Worm (Caenorhabditis elegans) whole organism, L4 larva: ENCODE data around the gene glr-4.

Experiments
- F26F4.8 ChIP-seq: fragments of 200-800 bp; sonication (Bioruptor generic); conservative IDR thresholded peaks from 2 replicates; pipeline ENCODE4 v1.3.6; 2022; ENCODE audit warnings: missing genetic modification characterization, missing compliant biosample characterization
- F37D6.2 ChIP-seq: sonication (generic microtip); optimal IDR thresholded peaks from 2 replicates; lab custom pipeline; 2016; ENCODE audit warnings: mild to moderate bottlenecking, missing genetic modification characterization, missing compliant biosample characterization
- F49E8.2 ChIP-seq: sonication (generic microtip); optimal IDR thresholded peaks from 2 replicates; lab custom pipeline; 2016; ENCODE audit warnings: missing compliant biosample characterization, mild to moderate bottlenecking, missing genetic modification characterization, borderline replicate concordance
- R02D3.7 ChIP-seq: fragments of 150-350 bp; sonication (generic microtip); optimal IDR thresholded peaks from 3 replicates; lab custom pipeline; 2014; ENCODE audit warnings: missing biosample characterization, missing genetic modification characterization
- T20F7.1 ChIP-seq: fragments of 200-800 bp; sonication (Bioruptor generic); optimal IDR thresholded peaks from 2 replicates; lab custom pipeline; 2018; ENCODE audit warnings: mild to moderate bottlenecking, missing genetic modification characterization, missing compliant biosample characterization
- Y105C5A.15 ChIP-seq: fragments of 200-800 bp; sonication (Bioruptor generic); IDR thresholded peaks from 2 replicates; pipeline ENCODE4 v1.3.6; 2022; ENCODE audit warnings: missing genetic modification characterization, missing compliant biosample characterization
- Y5F2A.4 ChIP-seq: fragments of 200-800 bp; sonication (Bioruptor generic); optimal IDR thresholded peaks from 2 replicates; lab custom pipeline; 2018; ENCODE audit warnings: mild to moderate bottlenecking, missing genetic modification characterization, missing compliant biosample characterization
- ZK546.5 ChIP-seq, 2 experiments: sonication (generic microtip); optimal IDR thresholded peaks; 2 replicates each; lab custom pipeline; 2017; ENCODE audit warnings: missing biosample characterization in 2 of 2, missing genetic modification characterization in 2 of 2
- aha-1 ChIP-seq: fragments of 150-350 bp; peaks from one replicate; lab custom pipeline; 2014; ENCODE audit warnings: missing biosample characterization, missing genetic modification characterization
- ceh-28 ChIP-seq: fragments of 150-350 bp; optimal IDR thresholded peaks from 2 replicates; lab custom pipeline; 2014; ENCODE audit warnings: missing biosample characterization, missing genetic modification reagents, missing genetic modification characterization
- ceh-82 ChIP-seq: sonication (generic microtip); optimal IDR thresholded peaks from 2 replicates; lab custom pipeline; 2017; ENCODE audit warnings: missing biosample characterization, missing genetic modification characterization
- ces-1 ChIP-seq: fragments of 150-350 bp; sonication (generic microtip); optimal IDR thresholded peaks from 4 replicates; lab custom pipeline; 2014; ENCODE audit warnings: missing biosample characterization, missing genetic modification reagents, missing genetic modification characterization
- dmd-6 ChIP-seq: fragments of 200-800 bp; sonication (Bioruptor generic); IDR thresholded peaks from 2 replicates; pipeline ENCODE4 v1.3.6; 2022; ENCODE audit warnings: missing genetic modification reagents, missing genetic modification characterization, missing compliant biosample characterization
- dpl-1 ChIP-seq: fragments of 150-350 bp; optimal IDR thresholded peaks from 2 replicates; lab custom pipeline; 2014; ENCODE audit warnings: missing biosample characterization, missing genetic modification reagents, missing genetic modification characterization
- dve-1 ChIP-seq: sonication (generic microtip); optimal IDR thresholded peaks from 2 replicates; lab custom pipeline; 2017; ENCODE audit warnings: antibody characterized with exemption, mild to moderate bottlenecking, missing genetic modification characterization, missing compliant biosample characterization; ENCODE audit not compliant: insufficient read depth
- egl-27 ChIP-seq: sonication (generic microtip); optimal IDR thresholded peaks from 3 replicates; lab custom pipeline; 2017; ENCODE audit warnings: missing biosample characterization, missing genetic modification reagents, missing genetic modification characterization
- egl-43 ChIP-seq: fragments of 200-800 bp; sonication (Bioruptor generic); IDR thresholded peaks from 2 replicates; pipeline ENCODE4 v1.3.6; 2022; ENCODE audit warnings: missing genetic modification reagents, missing genetic modification characterization, missing compliant biosample characterization
- fkh-10 ChIP-seq: fragments of 150-350 bp; optimal IDR thresholded peaks from 2 replicates; lab custom pipeline; 2014; ENCODE audit warnings: missing biosample characterization, missing genetic modification reagents, missing genetic modification characterization
- hif-1 ChIP-seq, 2 experiments: sonication (generic microtip); optimal IDR thresholded peaks; 2 replicates each; lab custom pipeline; 2016 to 2017; ENCODE audit warnings: missing compliant biosample characterization in 2 of 2, missing genetic modification characterization in 2 of 2, missing genetic modification reagents in 2 of 2, missing genotype in 2 of 2, mild to moderate bottlenecking in 1 of 2
- hlh-11 ChIP-seq: fragments of 200-800 bp; sonication (Bioruptor generic); optimal IDR thresholded peaks from 2 replicates; lab custom pipeline; 2018; ENCODE audit warnings: mild to moderate bottlenecking, missing genetic modification characterization, missing compliant biosample characterization
- hlh-30 ChIP-seq: sonication (generic microtip); optimal IDR thresholded peaks from 2 replicates; lab custom pipeline; 2017; ENCODE audit warnings: antibody characterized with exemption, mild to moderate bottlenecking, missing genetic modification characterization, missing compliant biosample characterization; ENCODE audit not compliant: insufficient read depth
- lim-7 ChIP-seq: fragments of 200-800 bp; sonication (Bioruptor generic); IDR thresholded peaks from 2 replicates; pipeline ENCODE4 v1.3.6; 2022; ENCODE audit warnings: missing genetic modification characterization, missing compliant biosample characterization
- lin-1 ChIP-seq: fragments of 200-800 bp; sonication (Bioruptor generic); IDR thresholded peaks from 2 replicates; pipeline ENCODE4 v1.3.6; 2022; ENCODE audit warnings: missing genetic modification reagents, missing genetic modification characterization, missing compliant biosample characterization
- lin-29 ChIP-seq: fragments of 200-800 bp; sonication (Bioruptor generic); IDR thresholded peaks from 2 replicates; pipeline ENCODE4 v1.3.6; 2022; ENCODE audit warnings: missing genetic modification reagents, missing genetic modification characterization, missing compliant biosample characterization
- lin-38 ChIP-seq: fragments of 200-800 bp; sonication (Bioruptor generic); IDR thresholded peaks from 2 replicates; pipeline ENCODE4 v1.3.6; 2022; ENCODE audit warnings: missing genetic modification reagents, missing genetic modification characterization, missing compliant biosample characterization
- lir-3 ChIP-seq: sonication (generic microtip); optimal IDR thresholded peaks from 2 replicates; lab custom pipeline; 2016; ENCODE audit warnings: mild to moderate bottlenecking, missing genetic modification characterization, missing compliant biosample characterization
- lsy-2 ChIP-seq, 2 experiments: fragments of 150-350 bp in 1 of 2; sonication (generic microtip) in 1 of 2; optimal IDR thresholded peaks; 2 replicates each; lab custom pipeline; 2014 to 2017; ENCODE audit warnings: missing biosample characterization in 2 of 2, missing genetic modification characterization in 2 of 2
- madf-5 ChIP-seq, 2 experiments: fragments of 200-800 bp; sonication (Bioruptor generic); IDR thresholded peaks; 2 replicates each; pipeline ENCODE4 v1.3.6; 2022; ENCODE audit warnings: missing compliant biosample characterization in 2 of 2, missing genetic modification characterization in 2 of 2
- mes-2 ChIP-seq: sonication (generic microtip); optimal IDR thresholded peaks from 2 replicates; lab custom pipeline; 2016; ENCODE audit warnings: missing genotype, mild to moderate bottlenecking, missing genetic modification characterization, missing compliant biosample characterization; ENCODE audit not compliant: poor library complexity, severe bottlenecking
- mxl-3 ChIP-seq: fragments of 200-800 bp; sonication (Bioruptor generic); optimal IDR thresholded peaks from 2 replicates; lab custom pipeline; 2018; ENCODE audit warnings: mild to moderate bottlenecking, missing genetic modification characterization, missing compliant biosample characterization
- nhr-11 ChIP-seq: fragments of 150-350 bp; optimal IDR thresholded peaks from 2 replicates; lab custom pipeline; 2014; ENCODE audit warnings: missing biosample characterization, missing genetic modification characterization
- nhr-28 ChIP-seq: fragments of 150-350 bp; optimal IDR thresholded peaks from 2 replicates; lab custom pipeline; 2014; ENCODE audit warnings: missing biosample characterization, missing genetic modification characterization
- nhr-48 ChIP-seq: sonication (generic microtip); optimal IDR thresholded peaks from 2 replicates; lab custom pipeline; 2016; ENCODE audit warnings: mild to moderate bottlenecking, missing genetic modification characterization, missing compliant biosample characterization
- nhr-6 ChIP-seq: fragments of 150-350 bp; optimal IDR thresholded peaks from 2 replicates; lab custom pipeline; 2014; ENCODE audit warnings: missing biosample characterization, missing genetic modification characterization
- nhr-76 ChIP-seq: fragments of 150-350 bp; optimal IDR thresholded peaks from 2 replicates; lab custom pipeline; 2014; ENCODE audit warnings: missing biosample characterization, missing genetic modification characterization
- nhr-77 ChIP-seq: fragments of 150-350 bp; optimal IDR thresholded peaks from 2 replicates; lab custom pipeline; 2014; ENCODE audit warnings: missing biosample characterization, missing genetic modification characterization
- pha-4 ChIP-seq, 2 experiments: fragments of 150-350 bp in 1 of 2; fragments of 200-800 bp in 1 of 2; sonication (Bioruptor generic) in 1 of 2; IDR thresholded peaks in 1 of 2; optimal IDR thresholded peaks in 1 of 2; 2 replicates each; pipeline versions ENCODE4 v1.3.6 to Lab custom; 2014 to 2022; ENCODE audit warnings: missing genetic modification characterization in 2 of 2, missing genetic modification reagents in 2 of 2, missing biosample characterization in 1 of 2, missing compliant biosample characterization in 1 of 2
- rbr-2 ChIP-seq: sonication (generic microtip); optimal IDR thresholded peaks from 2 replicates; lab custom pipeline; 2016; ENCODE audit warnings: missing genotype, missing genetic modification characterization, missing compliant biosample characterization
- snpc-1.2 ChIP-seq: fragments of 200-800 bp; sonication (Bioruptor generic); IDR thresholded peaks from 2 replicates; pipeline ENCODE4 v1.3.6; 2022; ENCODE audit warnings: missing genetic modification reagents, missing genetic modification characterization, missing compliant biosample characterization
- snpc-4 ChIP-seq: fragments of 150-350 bp; optimal IDR thresholded peaks from 2 replicates; lab custom pipeline; 2014; ENCODE audit warnings: missing biosample characterization, missing genetic modification characterization
- spr-1 ChIP-seq: sonication (generic microtip); optimal IDR thresholded peaks from 2 replicates; lab custom pipeline; 2016; ENCODE audit warnings: mild to moderate bottlenecking, missing genetic modification characterization, missing compliant biosample characterization
- spr-3 ChIP-seq: fragments of 200-800 bp; sonication (Bioruptor generic); optimal IDR thresholded peaks from 2 replicates; lab custom pipeline; 2018; ENCODE audit warnings: mild to moderate bottlenecking, missing genetic modification characterization, missing compliant biosample characterization
- unc-39 ChIP-seq: sonication (generic microtip); optimal IDR thresholded peaks from 2 replicates; lab custom pipeline; 2017; ENCODE audit warnings: missing biosample characterization, missing genetic modification characterization
- unc-62 ChIP-seq, 3 experiments: fragments of 150-350 bp in 1 of 3; sonication (generic microtip); optimal IDR thresholded peaks in 2 of 3; peaks in 1 of 3; 1 replicate in 1 of 3; 2 replicates in 2 of 3; lab custom pipeline; 2014 to 2017; ENCODE audit warnings: missing biosample characterization in 3 of 3, missing genetic modification characterization in 3 of 3, missing genetic modification reagents in 3 of 3, missing genotype in 1 of 3
- zip-2 ChIP-seq: fragments of 150-350 bp; optimal IDR thresholded peaks from 2 replicates; lab custom pipeline; 2014; ENCODE audit warnings: missing biosample characterization, missing genetic modification characterization

The glr-4 gene

DNA sequence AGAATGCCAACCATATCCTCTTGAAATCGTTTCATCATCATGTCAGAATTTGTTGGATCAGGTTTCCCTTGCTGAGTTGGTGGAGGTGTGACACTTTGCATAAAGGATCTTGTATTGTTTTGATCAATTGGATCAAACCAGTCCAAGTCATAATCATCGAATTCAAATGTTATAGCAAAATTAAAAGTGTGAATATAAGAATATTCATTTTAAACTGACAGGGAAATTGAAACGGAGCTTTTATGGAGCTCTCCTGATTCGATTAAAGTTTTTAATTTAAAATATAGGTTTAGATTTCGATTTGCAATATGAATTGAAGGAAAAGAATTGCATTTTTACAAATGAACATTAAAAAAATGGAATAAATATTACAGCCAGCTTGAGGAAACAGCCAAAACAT is 30.6 kb downstream of the glr-4 start, which contains the start of gene B0228.9:
Gene B0228.9 (minus strand): TSS at position 101 of the 400 bp plus-strand sequence.
- TF ChIP-seq snpc-1.2 (no peak), snpc-4 (tag; lab: Kevin White, UChicago) (no peak), mxl-3 (GFP tag; lab: Kevin White, UChicago) (no peak), mes-2 (tag; lab: Kevin White, UChicago) (no peak), dve-1 (tag; lab: Kevin White, UChicago) (no peak)
- TF ChIP-seq, all 104 proteins: peak for 0

DNA sequence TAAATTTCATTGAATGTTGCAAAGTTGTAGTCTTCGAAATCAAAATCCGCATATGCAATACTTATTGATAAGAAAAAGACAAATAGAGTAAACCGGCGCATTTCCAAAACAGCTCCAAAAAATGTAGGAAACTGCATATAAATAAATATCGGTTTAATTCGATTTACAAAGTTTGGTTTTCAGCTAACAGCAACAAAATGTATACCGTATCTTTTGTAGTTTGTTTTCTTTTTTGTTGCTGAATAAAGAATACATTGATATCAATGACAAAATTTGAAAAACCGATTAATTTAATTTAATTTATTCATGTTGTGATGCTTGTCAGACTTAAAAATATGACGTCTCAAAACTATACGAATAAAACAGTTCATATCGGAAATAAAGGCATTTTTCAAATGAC is 32.7 kb downstream of the glr-4 start, which contains the start of gene B0228.8:
Gene B0228.8 (minus strand): TSS at position 101 of the 400 bp plus-strand sequence.
- TF ChIP-seq lin-1 (GFP tag; lab: Robert Waterston, UW) (no peak), ces-1 (no peak), lin-29 (no peak), R02D3.7 (tag; lab: Kevin White, UChicago) (no peak), F26F4.8 (GFP tag; lab: Robert Waterston, UW) (no peak), lsy-2 (tag; optimal IDR thresholded peaks at IDR 0.05; lab: Kevin White, UChicago) (no peak), unc-39 (tag; lab: Kevin White, UChicago) (no peak)

DNA sequence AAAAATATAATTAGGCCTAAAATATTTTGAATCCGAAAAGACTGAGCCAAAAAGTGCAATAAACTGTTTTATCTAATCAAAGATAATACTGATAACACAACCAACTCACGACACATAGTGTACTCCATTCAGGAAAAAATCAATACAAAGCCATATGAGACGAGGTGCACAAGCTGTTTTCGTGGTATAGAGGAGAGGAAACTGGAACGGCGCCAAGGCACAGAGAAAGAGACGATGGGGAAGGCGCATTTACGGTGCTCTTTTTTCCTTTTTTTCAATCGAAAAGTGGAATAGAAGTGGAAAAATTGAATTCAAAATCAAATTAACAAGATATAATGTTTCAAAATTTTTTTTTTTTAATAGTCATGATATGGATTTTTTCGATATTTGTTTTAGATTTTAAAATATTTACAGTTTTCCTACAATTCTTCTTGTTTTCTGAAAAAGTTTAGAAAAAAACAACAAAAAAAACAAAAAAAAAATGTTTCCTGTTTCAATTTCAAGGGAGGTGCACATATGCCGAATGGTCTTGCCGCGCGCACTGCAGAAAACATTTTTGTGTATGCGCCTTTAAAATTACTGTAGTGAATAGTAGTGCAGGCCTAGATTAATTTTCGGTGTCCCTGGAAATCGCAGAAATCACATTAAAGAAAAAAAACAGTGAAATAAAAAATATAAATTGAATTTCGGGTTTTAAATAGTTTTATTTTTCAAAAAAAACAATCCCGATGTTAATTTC is 35.6 kb downstream of the glr-4 start, which contains the start of gene B0228.7:
Gene B0228.7 (minus strand): TSS at position 627 of the 739 bp plus-strand sequence.
- TF ChIP-seq lir-3 (tag; lab: Kevin White, UChicago), result no peak
- no peak for TF ChIP-seq dmd-6 (GFP tag; lab: Robert Waterston, UW)
- no peak for TF ChIP-seq fkh-10 (GFP tag; lab: Kevin White, UChicago)
- no peak for TF ChIP-seq ceh-82 (tag; lab: Kevin White, UChicago)
- TF ChIP-seq egl-43 (GFP tag; lab: Robert Waterston, UW), result no peak
- TF ChIP-seq nhr-48 (tag; lab: Kevin White, UChicago), result no peak
- peak; percentile 35 for TF ChIP-seq nhr-28
- TF ChIP-seq lin-38 (GFP tag; lab: Robert Waterston, UW), result no peak
- peak; percentile 81 for TF ChIP-seq hlh-30 (tag; lab: Kevin White, UChicago)
- no peak for TF ChIP-seq Y5F2A.4 (GFP tag; lab: Kevin White, UChicago)
- TF ChIP-seq egl-27, result no peak
- TF ChIP-seq unc-62 (GFP tag; optimal IDR thresholded peaks at IDR 0.05 in 1 of 2; lab: Kevin White, UChicago), result no peak
- TF ChIP-seq unc-62 (tag; optimal IDR thresholded peaks at IDR 0.05; lab: Kevin White, UChicago), result no peak
- TF ChIP-seq ZK546.5 (tag; optimal IDR thresholded peaks at IDR 0.05; lab: Kevin White, UChicago), result no peak
- TF ChIP-seq rbr-2 (tag; lab: Kevin White, UChicago), result peak; percentile 49
- TF ChIP-seq lsy-2 (tag; optimal IDR thresholded peaks at IDR 0.05; lab: Kevin White, UChicago), result peak in 1 of 2 experiments; percentile 61
- no peak for TF ChIP-seq Y105C5A.15 (GFP tag; lab: Robert Waterston, UW)
- TF ChIP-seq nhr-77 (tag; lab: Kevin White, UChicago), result peak; percentile 62
- no peak for TF ChIP-seq F37D6.2 (tag; lab: Kevin White, UChicago)
- TF ChIP-seq spr-3 (GFP tag; lab: Kevin White, UChicago), result no peak
- TF ChIP-seq dve-1 (tag; lab: Kevin White, UChicago), result peak; percentile 77
- no peak for TF ChIP-seq F49E8.2 (tag; lab: Kevin White, UChicago)
- TF ChIP-seq pha-4 (GFP tag; IDR thresholded peaks at IDR 0.05; lab: Robert Waterston, UW), result no peak
- TF ChIP-seq pha-4 (tag; optimal IDR thresholded peaks at IDR 0.05; lab: Kevin White, UChicago), result no peak
- TF ChIP-seq nhr-6, result peak; percentile 3
- TF ChIP-seq dpl-1 (GFP tag; lab: Kevin White, UChicago), result peak; percentile 37
- no peak for TF ChIP-seq madf-5 (GFP tag; IDR thresholded peaks at IDR 0.05; lab: Robert Waterston, UW)
- peak; percentile 58 for TF ChIP-seq aha-1 (tag; lab: Kevin White, UChicago)
- no peak for TF ChIP-seq snpc-1.2
- no peak for TF ChIP-seq T20F7.1 (GFP tag; lab: Kevin White, UChicago)
- peak; percentile 33 for TF ChIP-seq ceh-28
- no peak for TF ChIP-seq nhr-76 (tag; lab: Kevin White, UChicago)
- no peak for TF ChIP-seq zip-2 (tag; lab: Kevin White, UChicago)
- TF ChIP-seq hlh-11 (tag; lab: Kevin White, UChicago), result peak; percentile 81
- TF ChIP-seq nhr-11 (tag; lab: Kevin White, UChicago), result peak; percentile 13
- no peak for TF ChIP-seq spr-1
- no peak for TF ChIP-seq lim-7 (GFP tag; lab: Robert Waterston, UW)
- peak in 1 of 2 experiments; percentile 5 for TF ChIP-seq hif-1 (tag; optimal IDR thresholded peaks at IDR 0.05; lab: Kevin White, UChicago)
